Fruit fly (Drosophila melanogaster): Measurements from ENCODE around the gene Dtg.

Dtg gene

dm6 chr3R:12697571-12698039, 49.7 kb downstream of the Dtg start:
- TF ChIP-seq Sp1 (GFP tag; optimal IDR thresholded peaks at IDR 0.05): peak; percentile 36
- TF ChIP-seq dmrt93B (GFP tag; optimal IDR thresholded peaks at IDR 0.05): no peak
- no peak for TF ChIP-seq brk (GFP tag; optimal IDR thresholded peaks at IDR 0.05)
- TF ChIP-seq HLH106 (tag; optimal IDR thresholded peaks at IDR 0.05): peak; percentile 18
- no peak for TF ChIP-seq Myc (optimal IDR thresholded peaks at IDR 0.05)
- TF ChIP-seq Rel (GFP tag; optimal IDR thresholded peaks at IDR 0.05): no peak
- TF ChIP-seq Rel (tag; optimal IDR thresholded peaks at IDR 0.05): peak; percentile 49
- TF ChIP-seq Dif (GFP tag; optimal IDR thresholded peaks at IDR 0.05; ENCODE audit: partially characterized antibody): no peak
- TF ChIP-seq sv (GFP tag; optimal IDR thresholded peaks at IDR 0.05): no peak
- TF ChIP-seq Jra (GFP tag; optimal IDR thresholded peaks at IDR 0.05): peak; percentile 28
- TF ChIP-seq lola (GFP tag; optimal IDR thresholded peaks at IDR 0.05): no peak
- TF ChIP-seq CG9705 (GFP tag; optimal IDR thresholded peaks at IDR 0.05): no peak
- no peak for TF ChIP-seq pan (optimal IDR thresholded peaks at IDR 0.05)
- TF ChIP-seq h (GFP tag; optimal IDR thresholded peaks at IDR 0.05): peak; percentile 68
- TF ChIP-seq dsf (GFP tag; optimal IDR thresholded peaks at IDR 0.05; ENCODE audit: borderline replicate concordance): no peak
- TF ChIP-seq N (GFP tag; optimal IDR thresholded peaks at IDR 0.05): no peak
- TF ChIP-seq br (GFP tag; optimal IDR thresholded peaks at IDR 0.05): no peak
- no peak for TF ChIP-seq Abd-B (GFP tag; optimal IDR thresholded peaks at IDR 0.05)
- TF ChIP-seq Hr78 (GFP tag; optimal IDR thresholded peaks at IDR 0.05): no peak
- TF ChIP-seq tai (GFP tag; optimal IDR thresholded peaks at IDR 0.05): no peak

- TF ChIP-seq rgr (GFP tag; optimal IDR thresholded peaks at IDR 0.05) (no peak), Sp1 (GFP tag; optimal IDR thresholded peaks at IDR 0.05) (no peak), sage (GFP tag; optimal IDR thresholded peaks at IDR 0.05) (no peak), Abd-B (GFP tag; optimal IDR thresholded peaks at IDR 0.05) (no peak), lola (GFP tag; optimal IDR thresholded peaks at IDR 0.05) (no peak), pan (optimal IDR thresholded peaks at IDR 0.05) (no peak), ey (GFP tag; optimal IDR thresholded peaks at IDR 0.05) (no peak), jim (GFP tag; optimal IDR thresholded peaks at IDR 0.05) (no peak), Hnf4 (GFP tag; optimal IDR thresholded peaks at IDR 0.05) (no peak)
Observed at dm6 chr3R:12698363-12698762, 50.5 kb downstream of the Dtg start.

- TF ChIP-seq Myc (optimal IDR thresholded peaks at IDR 0.05) (no peak), h (GFP tag; optimal IDR thresholded peaks at IDR 0.05) (no peak), Dif (GFP tag; optimal IDR thresholded peaks at IDR 0.05; ENCODE audit: partially characterized antibody) (no peak), sage (GFP tag; optimal IDR thresholded peaks at IDR 0.05) (no peak), pan (optimal IDR thresholded peaks at IDR 0.05) (no peak), N (GFP tag; optimal IDR thresholded peaks at IDR 0.05) (no peak), tai (GFP tag; optimal IDR thresholded peaks at IDR 0.05) (no peak), Hr83 (GFP tag; optimal IDR thresholded peaks at IDR 0.05; ENCODE audit: poor library complexity, severe bottlenecking) (no peak), CG9705 (GFP tag; optimal IDR thresholded peaks at IDR 0.05) (no peak), HLH106 (tag; optimal IDR thresholded peaks at IDR 0.05) (no peak), woc (GFP tag; optimal IDR thresholded peaks at IDR 0.05) (no peak), CG32264 (GFP tag; optimal IDR thresholded peaks at IDR 0.05) (no peak), Mio (GFP tag; optimal IDR thresholded peaks at IDR 0.05) (no peak), fru (GFP tag; optimal IDR thresholded peaks at IDR 0.05) (no peak), jim (GFP tag; optimal IDR thresholded peaks at IDR 0.05) (no peak)
Observed at dm6 chr3R:12699620-12700378, 51.9 kb downstream of the Dtg start.

dm6 chr3R:12700454-12700853, 52.6 kb downstream of the Dtg start:
- TF ChIP-seq Rel (GFP tag; optimal IDR thresholded peaks at IDR 0.05) (no peak), Rel (tag; optimal IDR thresholded peaks at IDR 0.05) (no peak), Mio (GFP tag; optimal IDR thresholded peaks at IDR 0.05) (no peak), Hr78 (GFP tag; optimal IDR thresholded peaks at IDR 0.05) (no peak), sv (GFP tag; optimal IDR thresholded peaks at IDR 0.05) (no peak), lola (GFP tag; optimal IDR thresholded peaks at IDR 0.05) (no peak), brk (GFP tag; optimal IDR thresholded peaks at IDR 0.05) (no peak), Hr83 (GFP tag; optimal IDR thresholded peaks at IDR 0.05; ENCODE audit: poor library complexity, severe bottlenecking) (no peak), dsf (GFP tag; optimal IDR thresholded peaks at IDR 0.05; ENCODE audit: borderline replicate concordance) (no peak), CrebA (GFP tag; optimal IDR thresholded peaks at IDR 0.05; ENCODE audit: borderline replicate concordance) (no peak), ey (GFP tag; optimal IDR thresholded peaks at IDR 0.05) (no peak), OdsH (GFP tag; optimal IDR thresholded peaks at IDR 0.05) (no peak), Myc (optimal IDR thresholded peaks at IDR 0.05) (no peak), dmrt93B (GFP tag; optimal IDR thresholded peaks at IDR 0.05) (no peak), Jra (GFP tag; optimal IDR thresholded peaks at IDR 0.05) (no peak), usp (GFP tag; optimal IDR thresholded peaks at IDR 0.05) (no peak), pan (optimal IDR thresholded peaks at IDR 0.05) (no peak)

Data from whole organism, wandering third instar larva.